Fruit fly (Drosophila melanogaster): ENCODE results near the gene bcn92.

bcn92 gene

dm6 chrX:2136831-2137452 lies 12.5 kb downstream of the bcn92 start (continued):
- TF ChIP-seq CG15514 (GFP tag; optimal IDR thresholded peaks at IDR 0.05) (peak; percentile 96), Dip3 (GFP tag; optimal IDR thresholded peaks at IDR 0.05) (peak; percentile 100), CG8478 (optimal IDR thresholded peaks at IDR 0.05) (peak; percentile 95), sob (GFP tag; IDR thresholded peaks at IDR 0.05) (peak; percentile 100), Doc3 (GFP tag; IDR thresholded peaks at IDR 0.05; ENCODE audit: partially characterized antibody) (no peak), ato (GFP tag; IDR thresholded peaks at IDR 0.05; ENCODE audit: partially characterized antibody) (peak; percentile 28; the same call in 1 of the 2 replicates), gfzf (GFP tag; optimal IDR thresholded peaks at IDR 0.05) (peak; percentile 52), Hr78 (GFP tag; optimal IDR thresholded peaks at IDR 0.05) (peak in 1 of 2 experiments; percentile 95), CG6791 (GFP tag; IDR thresholded peaks at IDR 0.05; ENCODE audit: partially characterized antibody) (peak; percentile 49; the same call in 1 of the 3 replicates), CG30403 (GFP tag; optimal IDR thresholded peaks at IDR 0.05) (peak; percentile 100), ttk (GFP tag; IDR thresholded peaks at IDR 0.05) (peak; percentile 100), dysf (GFP tag; IDR thresholded peaks at IDR 0.05) (peak; percentile 100), hb (GFP tag; IDR thresholded peaks at IDR 0.05; ENCODE audit: partially characterized antibody) (no peak), chinmo (GFP tag; IDR thresholded peaks at IDR 0.05; ENCODE audit: partially characterized antibody) (peak; percentile 97; the same call in 3 of the 4 replicates), CG34376 (GFP tag; optimal IDR thresholded peaks at IDR 0.05) (peak; percentile 98), CG17328 (GFP tag; IDR thresholded peaks at IDR 0.05) (peak; percentile 100), Blimp-1 (GFP tag; optimal IDR thresholded peaks at IDR 0.05) (peak; percentile 99), cad (GFP tag; optimal IDR thresholded peaks at IDR 0.05) (no peak), TFAM (GFP tag; optimal IDR thresholded peaks at IDR 0.05) (peak; percentile 98), lmd (GFP tag; IDR thresholded peaks at IDR 0.05) (peak; percentile 100), yki (optimal IDR thresholded peaks at IDR 0.05) (peak; percentile 29), CG12942 (GFP tag; optimal IDR thresholded peaks at IDR 0.05) (peak; percentile 100), CG8944 (GFP tag; optimal IDR thresholded peaks at IDR 0.05) (peak; percentile 100), scrt (GFP tag; optimal IDR thresholded peaks at IDR 0.05) (peak; percentile 99), so (GFP tag; IDR thresholded peaks at IDR 0.05) (peak; percentile 100), schlank (tag; optimal IDR thresholded peaks at IDR 0.05) (peak; percentile 100), Opbp (GFP tag; IDR thresholded peaks at IDR 0.05; ENCODE audit: partially characterized antibody) (0 out of 3 replicates have a peak, but pooled peaks have one; percentile 28), pfk (GFP tag; optimal IDR thresholded peaks at IDR 0.05) (peak; percentile 82), BEAF-32 (GFP tag; optimal IDR thresholded peaks at IDR 0.05) (peak; percentile 42), CG10462 (GFP tag; optimal IDR thresholded peaks at IDR 0.05) (peak; percentile 100), Ets65A (GFP tag) (peak; percentile 100), Sry-δ (GFP tag; optimal IDR thresholded peaks at IDR 0.05) (peak; percentile 90), lilli (GFP tag; optimal IDR thresholded peaks at IDR 0.05) (peak; percentile 100), zf30C (GFP tag; optimal IDR thresholded peaks at IDR 0.05) (peak; percentile 18), CG10274 (GFP tag; optimal IDR thresholded peaks at IDR 0.05) (peak; percentile 98), lbe (GFP tag; optimal IDR thresholded peaks at IDR 0.05) (peak; percentile 99), Xrp1 (GFP tag; IDR thresholded peaks at IDR 0.05) (peak; percentile 100), CG6854 (GFP tag; optimal IDR thresholded peaks at IDR 0.05) (peak; percentile 99), slou (GFP tag; optimal IDR thresholded peaks at IDR 0.05) (peak; percentile 100), CTCF (GFP tag; optimal IDR thresholded peaks at IDR 0.05) (peak; percentile 79), CG3065 (GFP tag; optimal IDR thresholded peaks at IDR 0.05) (peak; percentile 100), slbo (GFP tag; IDR thresholded peaks at IDR 0.05) (peak; percentile 100), CrebB (tag; optimal IDR thresholded peaks at IDR 0.05) (peak; percentile 100), en (GFP tag; optimal IDR thresholded peaks at IDR 0.05) (peak; percentile 100), CG2712 (tag; optimal IDR thresholded peaks at IDR 0.05) (peak; percentile 100), Lhr (GFP tag; optimal IDR thresholded peaks at IDR 0.05) (peak; percentile 99), D19B (GFP tag; optimal IDR thresholded peaks at IDR 0.05) (peak; percentile 100), Eip74EF (GFP tag; optimal IDR thresholded peaks at IDR 0.05) (peak in 1 of 2 experiments; percentile 99), CG12769 (tag; optimal IDR thresholded peaks at IDR 0.05) (peak; percentile 100)

Measured in whole organism, embryonic.